Worm (Caenorhabditis elegans): ENCODE data around the gene B0410.3.

DNA sequence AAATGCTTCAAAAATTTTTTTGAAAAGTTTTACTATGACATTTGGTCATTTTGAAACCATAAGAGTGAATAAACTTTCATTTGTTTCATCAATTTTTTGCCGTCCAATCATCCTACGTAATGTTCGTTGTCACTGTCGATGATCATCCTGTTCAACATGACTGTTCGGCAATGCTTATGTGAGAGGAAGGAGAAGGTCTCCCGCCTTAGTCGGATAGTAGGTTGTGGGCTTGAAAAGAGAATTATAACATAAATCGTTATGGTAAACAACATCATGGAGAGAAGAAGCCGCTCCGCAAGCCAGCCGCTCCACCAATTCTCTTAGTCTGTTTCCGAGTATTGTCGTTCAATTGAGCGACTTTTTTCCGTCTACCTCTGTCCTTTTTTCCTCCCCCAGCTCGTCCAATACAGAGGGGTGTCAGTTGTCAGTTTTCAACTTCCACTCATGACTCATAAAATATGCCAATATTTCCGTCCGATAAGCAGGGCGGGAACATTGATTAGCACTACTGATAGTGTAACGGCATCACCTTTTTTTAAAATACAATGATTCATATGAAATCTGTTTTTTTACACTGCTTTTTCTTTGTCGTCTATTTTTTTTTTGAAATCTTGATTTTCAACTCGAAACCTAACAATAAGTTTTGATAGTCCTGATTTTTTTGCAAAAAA, 14.9 kb upstream of the B0410.3 start:
- TF ChIP-seq F13C5.2 (tag; optimal IDR thresholded peaks at IDR 0.05): no peak
- TF ChIP-seq tbx-11 (GFP tag; IDR thresholded peaks at IDR 0.05): no peak
- TF ChIP-seq hnd-1 (tag; optimal IDR thresholded peaks at IDR 0.05): no peak
- TF ChIP-seq hmbx-1 (tag; optimal IDR thresholded peaks at IDR 0.05): no peak
- TF ChIP-seq ama-1 (optimal IDR thresholded peaks at IDR 0.05): no peak
- TF ChIP-seq ceh-13 (GFP tag; optimal IDR thresholded peaks at IDR 0.05): no peak
- TF ChIP-seq sea-1 (GFP tag; conservative IDR thresholded peaks at IDR 0.05): no peak
- no peak for TF ChIP-seq tbx-37 (GFP tag; conservative IDR thresholded peaks at IDR 0.05)
- no peak for TF ChIP-seq ceh-36 (tag; optimal IDR thresholded peaks at IDR 0.05)
- TF ChIP-seq flt-1 (GFP tag; IDR thresholded peaks at IDR 0.05): no peak
- no peak for TF ChIP-seq scrt-1 (GFP tag; IDR thresholded peaks at IDR 0.05)

All from whole organism, early embryonic.